Fruit fly (Drosophila melanogaster): ENCODE data around the gene Prp3.

dm6 chr3L:19872465-19872883 lies 37.6 kb upstream of the Prp3 start:
- TF ChIP-seq Gug (GFP tag; IDR thresholded peaks at IDR 0.05): no peak
- TF ChIP-seq Eip75B (GFP tag; optimal IDR thresholded peaks at IDR 0.05): no peak
- TF ChIP-seq CG8632 (GFP tag; optimal IDR thresholded peaks at IDR 0.05): no peak
- no peak for TF ChIP-seq CG16779 (tag; optimal IDR thresholded peaks at IDR 0.05)
- TF ChIP-seq Eip78C (GFP tag): no peak
